Fruit fly (Drosophila melanogaster): ENCODE measurements around the gene PTPMT1.

The PTPMT1 gene

DNA sequence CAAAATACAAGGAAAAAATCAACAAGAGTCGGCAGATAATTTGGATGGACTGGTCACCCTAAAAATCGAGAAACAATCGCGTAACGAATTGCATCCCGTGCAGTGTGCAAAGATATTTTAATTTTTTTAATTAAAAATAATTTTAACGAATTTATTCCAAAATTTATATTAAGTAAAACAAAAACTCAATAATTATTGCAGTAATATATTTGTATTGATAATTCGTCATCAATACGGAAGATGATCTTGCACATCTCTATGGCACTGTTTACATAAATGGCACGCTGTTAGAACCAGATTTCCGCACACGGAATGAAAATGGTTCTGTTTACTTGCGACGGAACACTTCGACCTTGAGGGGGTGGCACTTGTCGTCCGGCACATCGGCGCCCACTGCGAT is 14.7 kb downstream of the PTPMT1 start, which contains the start of gene tst (continued):
- TF ChIP-seq fd3F (GFP tag; optimal IDR thresholded peaks at IDR 0.05) (peak; percentile 88), Side (GFP tag; optimal IDR thresholded peaks at IDR 0.05) (no peak), CG13624 (GFP tag; optimal IDR thresholded peaks at IDR 0.05) (peak; percentile 54), Fer1 (GFP tag; optimal IDR thresholded peaks at IDR 0.05) (peak; percentile 89), h (optimal IDR thresholded peaks at IDR 0.05) (no peak), Fer2 (tag; optimal IDR thresholded peaks at IDR 0.05) (peak; percentile 80), CG6272 (GFP tag; IDR thresholded peaks at IDR 0.05) (peak; percentile 99), Atf6 (GFP tag; IDR thresholded peaks at IDR 0.05) (peak; percentile 91), pros (GFP tag; optimal IDR thresholded peaks at IDR 0.05) (no peak), CG7987 (GFP tag; optimal IDR thresholded peaks at IDR 0.05) (peak; percentile 75), slou (GFP tag; optimal IDR thresholded peaks at IDR 0.05) (peak; percentile 73), Aef1 (GFP tag; IDR thresholded peaks at IDR 0.05) (peak; percentile 97), CG8944 (GFP tag; optimal IDR thresholded peaks at IDR 0.05) (peak; percentile 34), CG2889 (GFP tag; IDR thresholded peaks at IDR 0.05) (peak; percentile 93), CG10959 (GFP tag; IDR thresholded peaks at IDR 0.05) (peak; percentile 95), CG1647 (GFP tag; optimal IDR thresholded peaks at IDR 0.05) (peak; percentile 8), CG2712 (tag; optimal IDR thresholded peaks at IDR 0.05) (peak; percentile 97), sob (GFP tag; IDR thresholded peaks at IDR 0.05) (peak; percentile 99), CG31388 (GFP tag; optimal IDR thresholded peaks at IDR 0.05) (peak; percentile 59), Dip2 (GFP tag; IDR thresholded peaks at IDR 0.05) (peak; percentile 48), tap (tag; optimal IDR thresholded peaks at IDR 0.05) (peak; percentile 84), Bteb2 (GFP tag; optimal IDR thresholded peaks at IDR 0.05) (peak; percentile 31), CG4730 (GFP tag; IDR thresholded peaks at IDR 0.05) (peak; percentile 96), Oli (tag; optimal IDR thresholded peaks at IDR 0.05) (peak; percentile 87), BtbVII (GFP tag; optimal IDR thresholded peaks at IDR 0.05) (peak; percentile 78), MTF-1 (GFP tag; optimal IDR thresholded peaks at IDR 0.05; ENCODE audit: borderline replicate concordance) (peak; percentile 82), klu (GFP tag; IDR thresholded peaks at IDR 0.05) (peak; percentile 96), CG13775 (GFP tag; optimal IDR thresholded peaks at IDR 0.05) (peak; percentile 94), sens-2 (GFP tag; IDR thresholded peaks at IDR 0.05) (peak; percentile 67; the same call in 1 of the 2 replicates), ham (GFP tag; IDR thresholded peaks at IDR 0.05) (peak; percentile 79), phol (tag; optimal IDR thresholded peaks at IDR 0.05) (peak; percentile 95), CG16815 (GFP tag; optimal IDR thresholded peaks at IDR 0.05) (peak; percentile 89), CG11085 (GFP tag; IDR thresholded peaks at IDR 0.05) (peak; percentile 95), CG15269 (tag; optimal IDR thresholded peaks at IDR 0.05) (peak; percentile 91), trem (tag; optimal IDR thresholded peaks at IDR 0.05) (peak; percentile 91), Ada2b (GFP tag; IDR thresholded peaks at IDR 0.05) (peak; percentile 96), CG3407 (GFP tag; optimal IDR thresholded peaks at IDR 0.05) (peak; percentile 79), tin (GFP tag; optimal IDR thresholded peaks at IDR 0.05) (peak; percentile 88), Gug (GFP tag; IDR thresholded peaks at IDR 0.05) (peak; percentile 95), insv (GFP tag; optimal IDR thresholded peaks at IDR 0.05) (peak in 1 of 2 experiments; percentile 36), croc (GFP tag; conservative IDR thresholded peaks at IDR 0.05) (peak; percentile 94), seq (GFP tag; IDR thresholded peaks at IDR 0.05) (peak; percentile 88), Nf-YB (GFP tag; optimal IDR thresholded peaks at IDR 0.05) (peak; percentile 69), bowl (GFP tag; IDR thresholded peaks at IDR 0.05) (peak; percentile 76), CG33213 (GFP tag; optimal IDR thresholded peaks at IDR 0.05) (peak; percentile 24), ap (GFP tag; IDR thresholded peaks at IDR 0.05) (peak; percentile 92), pho (GFP tag; optimal IDR thresholded peaks at IDR 0.05) (peak; percentile 19), TFAM (GFP tag; optimal IDR thresholded peaks at IDR 0.05) (no peak), CG4617 (GFP tag; optimal IDR thresholded peaks at IDR 0.05; ENCODE audit: borderline replicate concordance) (peak; percentile 89), dysf (GFP tag; IDR thresholded peaks at IDR 0.05) (peak; percentile 97), CG15696 (tag; optimal IDR thresholded peaks at IDR 0.05) (peak; percentile 90), repo (GFP tag; optimal IDR thresholded peaks at IDR 0.05) (no peak)
